Fruit fly (Drosophila melanogaster): ENCODE results near the gene Sec16.

Gene Sec16

dm6 chrX:12654288-12654729 lies 58.5 kb downstream of the Sec16 start (continued):
- TF ChIP-seq gfzf (GFP tag; optimal IDR thresholded peaks at IDR 0.05): no peak
- no peak for TF ChIP-seq ara (GFP tag; IDR thresholded peaks at IDR 0.05)
- TF ChIP-seq ash1 (GFP tag; optimal IDR thresholded peaks at IDR 0.05): no peak
- peak; percentile 8; the same call in 1 of the 3 replicates for TF ChIP-seq row (GFP tag; IDR thresholded peaks at IDR 0.05)
- no peak for TF ChIP-seq maf-S (GFP tag; optimal IDR thresholded peaks at IDR 0.05)
- TF ChIP-seq otp (GFP tag; IDR thresholded peaks at IDR 0.05): no peak
- peak in 1 of 2 experiments; percentile 9 for TF ChIP-seq Eip74EF (GFP tag; optimal IDR thresholded peaks at IDR 0.05)
- no peak for TF ChIP-seq E2f1 (GFP tag; IDR thresholded peaks at IDR 0.05)
- TF ChIP-seq Dfd (GFP tag; optimal IDR thresholded peaks at IDR 0.05): no peak
- no peak for TF ChIP-seq hb (GFP tag; IDR thresholded peaks at IDR 0.05; ENCODE audit: partially characterized antibody)
- TF ChIP-seq CG6689 (GFP tag; IDR thresholded peaks at IDR 0.05): no peak
- peak; percentile 3 for TF ChIP-seq salm (tag; optimal IDR thresholded peaks at IDR 0.05)
- no peak for TF ChIP-seq CG4730 (GFP tag; IDR thresholded peaks at IDR 0.05)
- no peak for TF ChIP-seq CG13424 (tag; optimal IDR thresholded peaks at IDR 0.05)
- TF ChIP-seq CG10959 (GFP tag; IDR thresholded peaks at IDR 0.05): no peak
- TF ChIP-seq cwo (GFP tag; optimal IDR thresholded peaks at IDR 0.05): no peak
- no peak for TF ChIP-seq CG5953 (GFP tag; IDR thresholded peaks at IDR 0.05)
- TF ChIP-seq sug (tag; optimal IDR thresholded peaks at IDR 0.05): no peak
- TF ChIP-seq rib (GFP tag; IDR thresholded peaks at IDR 0.05): peak; percentile 43; the same call in 1 of the 2 replicates
- no peak for TF ChIP-seq sr (GFP tag; IDR thresholded peaks at IDR 0.05)
- no peak for TF ChIP-seq PHDP (tag; optimal IDR thresholded peaks at IDR 0.05)
- no peak for TF ChIP-seq klu (GFP tag; IDR thresholded peaks at IDR 0.05)
- TF ChIP-seq NC2α (GFP tag; optimal IDR thresholded peaks at IDR 0.05): no peak
- TF ChIP-seq Hr3 (GFP tag; optimal IDR thresholded peaks at IDR 0.05): no peak
- TF ChIP-seq CG15696 (tag; optimal IDR thresholded peaks at IDR 0.05): no peak
- TF ChIP-seq NFAT (GFP tag; IDR thresholded peaks at IDR 0.05): no peak
- peak in 1 of 3 experiments; percentile 62 for TF ChIP-seq lola (GFP tag; optimal IDR thresholded peaks at IDR 0.05)
- no peak for TF ChIP-seq CG17568 (GFP tag; optimal IDR thresholded peaks at IDR 0.05)
- TF ChIP-seq az2 (GFP tag; optimal IDR thresholded peaks at IDR 0.05): no peak
- TF ChIP-seq phol (tag; optimal IDR thresholded peaks at IDR 0.05): no peak
- peak; percentile 63 for TF ChIP-seq CG15479 (GFP tag; optimal IDR thresholded peaks at IDR 0.05)
- no peak for TF ChIP-seq CG13296 (GFP tag; optimal IDR thresholded peaks at IDR 0.05)
- TF ChIP-seq Dek (tag; optimal IDR thresholded peaks at IDR 0.05): no peak
- no peak for TF ChIP-seq Ravus (GFP tag; IDR thresholded peaks at IDR 0.05)
- no peak for TF ChIP-seq corto (GFP tag; optimal IDR thresholded peaks at IDR 0.05)
- TF ChIP-seq gcm (GFP tag; optimal IDR thresholded peaks at IDR 0.05): peak; percentile 4
- TF ChIP-seq TFAM (GFP tag; optimal IDR thresholded peaks at IDR 0.05): no peak
- TF ChIP-seq Six4 (GFP tag; optimal IDR thresholded peaks at IDR 0.05): no peak
- TF ChIP-seq Hmr (GFP tag; optimal IDR thresholded peaks at IDR 0.05): no peak
- TF ChIP-seq CG12104 (GFP tag; optimal IDR thresholded peaks at IDR 0.05): no peak
- no peak for TF ChIP-seq tio (GFP tag; optimal IDR thresholded peaks at IDR 0.05)
- TF ChIP-seq schlank (tag; optimal IDR thresholded peaks at IDR 0.05): no peak
- TF ChIP-seq ATbp (GFP tag; optimal IDR thresholded peaks at IDR 0.05): no peak
- TF ChIP-seq pfk (GFP tag; optimal IDR thresholded peaks at IDR 0.05): no peak
- TF ChIP-seq shn (GFP tag; optimal IDR thresholded peaks at IDR 0.05): no peak
- peak; percentile 66 for TF ChIP-seq nerfin-2 (GFP tag; IDR thresholded peaks at IDR 0.05; ENCODE audit: partially characterized antibody)
- no peak for TF ChIP-seq Sry-β (GFP tag; optimal IDR thresholded peaks at IDR 0.05)
- TF ChIP-seq nerfin-1 (tag; optimal IDR thresholded peaks at IDR 0.05): peak; percentile 74
- TF ChIP-seq bigmax (GFP tag; optimal IDR thresholded peaks at IDR 0.05): no peak
- peak; percentile 17 for TF ChIP-seq lbe (GFP tag; optimal IDR thresholded peaks at IDR 0.05)
- TF ChIP-seq CG11456 (GFP tag; IDR thresholded peaks at IDR 0.05): no peak
